Worm (Caenorhabditis elegans) whole organism, L1 larva: ENCODE measurements around the gene abhd-3.1.
A peak's percentile ranks its signal among the peaks of the same experiment; 100 is the strongest.

ENCODE experiments used
- alr-1 ChIP-seq: fragments of 200-800 bp; sonication (Bioruptor generic); optimal IDR thresholded peaks from 2 replicates; lab custom pipeline; 2018; ENCODE audit warnings: borderline replicate concordance, mild to moderate bottlenecking, missing genetic modification characterization, missing compliant biosample characterization
- ama-1 ChIP-seq: fragments of 150-350 bp; optimal IDR thresholded peaks from 2 replicates; lab custom pipeline; 2014
- ceh-82 ChIP-seq, 3 experiments: fragments of 150-350 bp in 1 of 3; sonication (generic microtip) in 2 of 3; optimal IDR thresholded peaks; 2 replicates each; lab custom pipeline; 2014 to 2017; ENCODE audit warnings: missing biosample characterization in 3 of 3, missing genetic modification characterization in 3 of 3
- dpl-1 ChIP-seq, 3 experiments: fragments of 150-350 bp in 2 of 3; sonication (generic microtip) in 1 of 3; optimal IDR thresholded peaks; 2 replicates each; lab custom pipeline; 2014 to 2017; ENCODE audit warnings: missing biosample characterization in 3 of 3, missing genetic modification characterization in 3 of 3, missing genetic modification reagents in 3 of 3
- efl-1 ChIP-seq, 4 experiments: fragments of 150-350 bp; optimal IDR thresholded peaks in 3 of 4; peaks in 1 of 4; 1 replicate in 1 of 4; 2 replicates in 3 of 4; lab custom pipeline; 2014; ENCODE audit warnings: missing biosample characterization in 2 of 4, missing genetic modification characterization in 2 of 4, missing genetic modification reagents in 2 of 4
- egl-27 ChIP-seq, 2 experiments: fragments of 150-350 bp in 1 of 2; sonication (generic microtip); optimal IDR thresholded peaks; 3 replicates each; lab custom pipeline; 2017 to 2018; ENCODE audit warnings: missing biosample characterization in 2 of 2, missing genetic modification characterization in 2 of 2, missing genetic modification reagents in 2 of 2
- elt-2 ChIP-seq: sonication (generic microtip); optimal IDR thresholded peaks from 2 replicates; lab custom pipeline; 2016; ENCODE audit warnings: missing genetic modification characterization, mild to moderate bottlenecking, inconsistent platforms, missing compliant biosample characterization, missing genetic modification reagents
- elt-3 ChIP-seq, 6 experiments: fragments of 150-350 bp in 1 of 6; sonication (generic microtip); optimal IDR thresholded peaks; 2 replicates each; lab custom pipeline; 2017 to 2018; ENCODE audit warnings: missing biosample characterization in 6 of 6, missing genetic modification characterization in 6 of 6, inconsistent platforms in 1 of 6
- fkh-8 ChIP-seq: sonication (generic microtip); optimal IDR thresholded peaks from 2 replicates; lab custom pipeline; 2016; ENCODE audit warnings: mild to moderate bottlenecking, missing genetic modification characterization, missing compliant biosample characterization
- fos-1 ChIP-seq: fragments of 150-350 bp; optimal IDR thresholded peaks from 2 replicates; lab custom pipeline; 2014; ENCODE audit warnings: missing biosample characterization, missing genetic modification characterization
- lin-14 ChIP-seq: fragments of 200-800 bp; sonication (Bioruptor generic); optimal IDR thresholded peaks from 2 replicates; lab custom pipeline; 2018; ENCODE audit warnings: mild to moderate bottlenecking, missing genetic modification characterization, moderate library complexity, missing compliant biosample characterization
- lin-35 ChIP-seq, 2 experiments: fragments of 150-350 bp; optimal IDR thresholded peaks; 2 replicates each; lab custom pipeline; 2014; ENCODE audit warnings: missing biosample characterization in 2 of 2, missing genetic modification characterization in 2 of 2, missing genetic modification reagents in 2 of 2
- lsy-2 ChIP-seq, 2 experiments: fragments of 150-350 bp; optimal IDR thresholded peaks; 2 replicates each; lab custom pipeline; 2014; ENCODE audit warnings: missing biosample characterization in 2 of 2, missing genetic modification characterization in 2 of 2
- mab-9 ChIP-seq: fragments of 200-800 bp; sonication (Bioruptor generic); IDR thresholded peaks from 2 replicates; pipeline ENCODE4 v1.3.6; 2022; ENCODE audit warnings: missing genetic modification reagents, missing genetic modification characterization, missing compliant biosample characterization
- mef-2 ChIP-seq: fragments of 150-350 bp; optimal IDR thresholded peaks from 2 replicates; lab custom pipeline; 2014; ENCODE audit warnings: missing biosample characterization, missing genetic modification characterization
- nhr-11 ChIP-seq: fragments of 150-350 bp; optimal IDR thresholded peaks from 2 replicates; lab custom pipeline; 2014; ENCODE audit warnings: missing biosample characterization, missing genetic modification characterization
- nhr-237 ChIP-seq: fragments of 150-350 bp; optimal IDR thresholded peaks from 2 replicates; lab custom pipeline; 2014; ENCODE audit warnings: missing biosample characterization, missing genetic modification characterization
- nhr-71 ChIP-seq: sonication (generic microtip); optimal IDR thresholded peaks from 2 replicates; lab custom pipeline; 2016; ENCODE audit warnings: mild to moderate bottlenecking, missing genetic modification characterization, moderate library complexity, missing compliant biosample characterization
- nhr-76 ChIP-seq: sonication (generic microtip); optimal IDR thresholded peaks from 2 replicates; lab custom pipeline; 2017; ENCODE audit warnings: missing biosample characterization, missing genetic modification characterization
- nhr-77 ChIP-seq: fragments of 150-350 bp; optimal IDR thresholded peaks from 2 replicates; lab custom pipeline; 2014; ENCODE audit warnings: missing biosample characterization, missing genetic modification characterization
- nhr-84 ChIP-seq: sonication (generic microtip); optimal IDR thresholded peaks from 2 replicates; lab custom pipeline; 2017; ENCODE audit warnings: missing biosample characterization, missing genetic modification characterization
- nhr-85 ChIP-seq: sonication (generic microtip); peaks from one replicate; lab custom pipeline; 2016; ENCODE audit warnings: missing genetic modification characterization, inconsistent platforms, missing compliant biosample characterization
- pax-3 ChIP-seq: fragments of 200-800 bp; sonication (Bioruptor generic); optimal IDR thresholded peaks from 2 replicates; lab custom pipeline; 2018; ENCODE audit warnings: mild to moderate bottlenecking, missing genetic modification characterization, moderate library complexity, missing compliant biosample characterization
- pqm-1 ChIP-seq: sonication (generic microtip); optimal IDR thresholded peaks from 3 replicates; lab custom pipeline; 2017; ENCODE audit warnings: missing biosample characterization, missing genetic modification characterization
- skn-1 ChIP-seq: fragments of 150-350 bp; optimal IDR thresholded peaks from 2 replicates; lab custom pipeline; 2014; ENCODE audit warnings: missing biosample characterization, missing genetic modification characterization
- sox-4 ChIP-seq: sonication (generic microtip); optimal IDR thresholded peaks from 2 replicates; lab custom pipeline; 2016; ENCODE audit warnings: missing genetic modification characterization, missing compliant biosample characterization
- sptf-1 ChIP-seq: fragments of 150-350 bp; optimal IDR thresholded peaks from 2 replicates; lab custom pipeline; 2014; ENCODE audit warnings: missing biosample characterization, missing genetic modification characterization
- sup-37 ChIP-seq: fragments of 200-800 bp; sonication (Bioruptor generic); optimal IDR thresholded peaks from 2 replicates; lab custom pipeline; 2018; ENCODE audit warnings: mild to moderate bottlenecking, missing genetic modification characterization, missing compliant biosample characterization
- tbx-2 ChIP-seq: sonication (generic microtip); optimal IDR thresholded peaks from 2 replicates; lab custom pipeline; 2016; ENCODE audit warnings: missing genetic modification characterization, missing compliant biosample characterization
- unc-130 ChIP-seq: fragments of 150-350 bp; optimal IDR thresholded peaks from 2 replicates; lab custom pipeline; 2017; ENCODE audit warnings: missing biosample characterization, missing genetic modification characterization, inconsistent platforms
- unc-30 ChIP-seq: sonication (generic microtip); optimal IDR thresholded peaks from 2 replicates; lab custom pipeline; 2017; ENCODE audit warnings: missing biosample characterization, missing genetic modification characterization
- vab-15 ChIP-seq: sonication (generic microtip); optimal IDR thresholded peaks from 2 replicates; lab custom pipeline; 2017; ENCODE audit warnings: missing genotype, mild to moderate bottlenecking, missing genetic modification characterization, missing compliant biosample characterization
- xbp-1 ChIP-seq: sonication (generic microtip); optimal IDR thresholded peaks from 2 replicates; lab custom pipeline; 2016; ENCODE audit warnings: missing genetic modification characterization, missing compliant biosample characterization
- zag-1 ChIP-seq: fragments of 150-350 bp; optimal IDR thresholded peaks from 2 replicates; lab custom pipeline; 2014; ENCODE audit warnings: missing biosample characterization, missing genetic modification characterization
- zip-4 ChIP-seq: fragments of 200-800 bp; sonication (Bioruptor generic); optimal IDR thresholded peaks from 2 replicates; lab custom pipeline; 2018; ENCODE audit warnings: mild to moderate bottlenecking, missing genetic modification characterization, moderate library complexity, missing compliant biosample characterization

Gene abhd-3.1

DNA sequence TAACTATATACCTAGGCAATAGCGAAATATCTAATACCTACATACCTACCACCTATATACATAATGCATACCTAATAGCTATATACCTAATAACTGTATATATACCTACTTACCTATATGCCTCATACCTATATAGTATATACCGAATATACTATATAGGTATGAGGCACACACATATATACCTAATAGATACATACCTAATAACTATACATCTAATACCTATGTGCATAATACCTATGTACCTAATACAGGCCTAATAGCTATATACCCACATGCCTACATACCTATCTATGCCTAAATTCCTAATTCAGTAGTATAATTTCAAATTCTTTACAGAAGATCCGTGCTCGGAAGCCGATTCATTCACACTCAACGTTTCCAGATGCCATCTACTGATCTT is 797 bp upstream of the abhd-3.1 start:
- TF ChIP-seq alr-1 (tag; lab: Kevin White, UChicago), result peak; percentile 15
- no peak for TF ChIP-seq lsy-2 (tag; optimal IDR thresholded peaks at IDR 0.05; lab: Kevin White, UChicago)
- no peak for TF ChIP-seq efl-1 (optimal IDR thresholded peaks at IDR 0.05; lab: Kevin White, UChicago)
- TF ChIP-seq efl-1 (GFP tag; optimal IDR thresholded peaks at IDR 0.05 in 1 of 2; lab: Kevin White, UChicago), result peak in 1 of 2 experiments; percentile 57
- TF ChIP-seq, all 84 proteins: peak for 2

ce11 chrV:19958744-19959143 is 3.5 kb downstream of the abhd-3.1 start, which contains the start of gene srh-172:
TSS of gene srh-172 (plus strand) at chrV:19959044.
- TF ChIP-seq egl-27 (tag; optimal IDR thresholded peaks at IDR 0.05; lab: Kevin White, UChicago) (no peak), nhr-76 (tag; lab: Kevin White, UChicago) (no peak), lin-35 (GFP tag; optimal IDR thresholded peaks at IDR 0.05; lab: Kevin White, UChicago) (no peak), zag-1 (tag; lab: Kevin White, UChicago) (no peak), fos-1 (tag; lab: Kevin White, UChicago) (no peak), nhr-85 (tag; lab: Kevin White, UChicago) (no peak)

DNA sequence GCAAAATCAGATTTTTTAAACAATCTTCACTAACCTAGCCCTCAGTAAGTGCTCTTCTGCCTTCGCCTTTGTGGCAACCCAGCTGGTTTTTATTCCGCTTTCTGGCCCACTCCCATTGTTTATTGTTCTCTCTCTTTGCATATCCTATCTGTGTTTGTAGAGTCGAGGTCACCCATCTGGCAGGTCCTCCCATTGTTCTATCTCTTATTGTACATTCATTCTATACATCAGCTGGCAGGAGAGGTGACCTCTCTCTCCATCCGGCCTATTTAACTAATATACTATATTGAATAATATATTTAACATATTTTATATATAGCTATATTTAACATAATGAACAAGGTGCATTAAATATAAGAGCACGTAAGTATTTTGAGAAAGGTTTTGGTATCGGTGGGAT is 6.7 kb downstream of the abhd-3.1 start:
- no peak for TF ChIP-seq nhr-84 (tag; lab: Kevin White, UChicago)
- TF ChIP-seq pax-3 (tag; lab: Kevin White, UChicago), result no peak

- TF ChIP-seq nhr-85 (tag; lab: Kevin White, UChicago) (no peak), efl-1 (optimal IDR thresholded peaks at IDR 0.05; lab: Kevin White, UChicago) (no peak), efl-1 (GFP tag; optimal IDR thresholded peaks at IDR 0.05 in 1 of 2; lab: Kevin White, UChicago) (peak in 1 of 2 experiments; percentile 69)
Observed at ce11 chrV:19965626-19966025, 10.3 kb downstream of the abhd-3.1 start, which contains the start of gene srh-171. TSS of gene srh-171 (plus strand) at chrV:19965700.

DNA sequence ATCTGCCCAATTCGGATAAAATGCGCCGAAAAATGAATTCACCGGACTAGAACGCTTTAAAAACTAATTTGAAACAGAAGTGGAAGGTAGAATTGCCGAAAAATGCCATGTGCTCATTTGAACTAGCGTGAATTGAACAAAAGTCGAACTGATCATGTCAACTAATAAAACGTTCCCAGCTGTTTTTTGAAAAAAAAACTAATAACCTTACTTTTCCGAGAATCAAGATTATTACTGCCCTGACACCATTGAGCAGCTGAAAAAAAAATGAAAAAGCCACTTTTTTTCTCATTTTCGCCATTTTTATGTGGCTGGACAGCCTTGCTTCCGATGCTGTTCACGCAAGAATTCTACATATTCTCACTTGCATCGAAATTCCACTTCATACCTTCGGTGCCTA is 17.7 kb downstream of the abhd-3.1 start, which contains the start of gene srh-173:
Gene srh-173, plus strand, starts transcription at position 301 of the 400 bp plus-strand sequence.
- TF ChIP-seq vab-15 (tag; lab: Kevin White, UChicago) (no peak), fkh-8 (tag; lab: Kevin White, UChicago) (no peak), nhr-11 (tag; lab: Kevin White, UChicago) (no peak)
- TF ChIP-seq, all 84 proteins: peak for 0

- TF ChIP-seq skn-1 (tag; lab: Kevin White, UChicago) (no peak), pqm-1 (tag; lab: Kevin White, UChicago) (no peak), sox-4 (tag; lab: Kevin White, UChicago) (no peak), elt-3 (tag; optimal IDR thresholded peaks at IDR 0.05; lab: Kevin White, UChicago) (no peak), sptf-1 (tag; lab: Kevin White, UChicago) (no peak), nhr-237 (tag; lab: Kevin White, UChicago) (no peak), tbx-2 (tag; lab: Kevin White, UChicago) (no peak), sup-37 (no peak), mef-2 (tag; lab: Kevin White, UChicago) (no peak), xbp-1 (tag; lab: Kevin White, UChicago) (no peak), mab-9 (GFP tag; lab: Robert Waterston, UW) (no peak)
Observed at ce11 chrV:19978220-19978619, 22.9 kb downstream of the abhd-3.1 start, which contains the start of gene srh-183. TSS of gene srh-183 (minus strand) at chrV:19978320.

DNA sequence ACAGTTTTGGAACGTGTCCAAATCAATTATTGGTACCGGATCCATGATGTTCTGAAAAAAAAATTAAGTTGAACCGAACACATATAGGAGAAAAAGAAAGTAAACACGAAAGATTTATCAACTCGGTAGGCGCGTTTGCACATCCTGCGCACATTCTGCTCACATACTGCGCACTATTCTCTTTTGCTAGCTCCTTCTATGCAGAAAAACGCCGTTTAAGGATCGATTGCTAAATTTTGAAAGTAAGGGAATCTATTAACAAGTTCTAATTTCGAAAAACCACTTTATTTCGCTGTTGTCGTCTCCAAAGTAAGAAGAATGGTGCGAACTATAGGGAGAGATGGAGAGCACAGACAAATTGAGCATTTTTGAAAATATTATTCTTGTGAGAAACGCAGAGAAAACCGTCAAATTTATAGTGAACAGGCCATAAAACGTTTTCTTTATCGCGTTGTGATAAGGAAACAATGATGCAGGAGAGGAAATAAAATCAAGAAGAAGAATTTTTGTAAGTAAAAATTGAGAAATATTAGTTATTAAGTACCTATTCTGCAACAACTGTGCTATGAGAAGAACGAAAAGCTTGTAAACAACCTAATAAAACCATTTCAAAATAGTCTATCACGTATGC is 26.7 kb downstream of the abhd-3.1 start, which contains the start of gene Y60A3A.24:
Gene Y60A3A.24, minus strand, starts transcription at position 51 of the 631 bp plus-strand sequence.
- TF ChIP-seq dpl-1 (GFP tag; optimal IDR thresholded peaks at IDR 0.05; lab: Kevin White, UChicago) (no peak), elt-2 (peak; percentile 60), nhr-71 (tag; lab: Kevin White, UChicago) (no peak), ama-1 (lab: Kevin White, UChicago) (no peak), unc-30 (tag; lab: Kevin White, UChicago) (no peak), lsy-2 (tag; optimal IDR thresholded peaks at IDR 0.05; lab: Kevin White, UChicago) (no peak), ceh-82 (tag; optimal IDR thresholded peaks at IDR 0.05; lab: Kevin White, UChicago) (no peak), lin-14 (GFP tag; lab: Kevin White, UChicago) (no peak), egl-27 (tag; optimal IDR thresholded peaks at IDR 0.05; lab: Kevin White, UChicago) (no peak), unc-130 (tag; lab: Kevin White, UChicago) (no peak), mab-9 (GFP tag; lab: Robert Waterston, UW) (no peak), zip-4 (no peak), nhr-77 (tag; lab: Kevin White, UChicago) (no peak), efl-1 (optimal IDR thresholded peaks at IDR 0.05; lab: Kevin White, UChicago) (no peak), efl-1 (GFP tag; optimal IDR thresholded peaks at IDR 0.05 in 1 of 2; lab: Kevin White, UChicago) (peak in 1 of 2 experiments; percentile 47), vab-15 (tag; lab: Kevin White, UChicago) (no peak)
